Fruit fly (Drosophila melanogaster) whole organism, wandering third instar larva: Measurements from ENCODE around the gene Gyc76C.

ENCODE experiments used
- Abd-B ChIP-seq: fragments of >200 bp; optimal IDR thresholded peaks from 2 replicates; lab custom pipeline; 2017; ENCODE audit warnings: missing biosample characterization, missing genetic modification characterization
- Hr78 ChIP-seq: fragments of >200 bp; optimal IDR thresholded peaks from 2 replicates; lab custom pipeline; 2017; ENCODE audit warnings: missing biosample characterization, missing genetic modification characterization
- Myc ChIP-seq: fragments of >200 bp; optimal IDR thresholded peaks from 2 replicates; lab custom pipeline; 2017
- jim ChIP-seq: fragments of 175-275, 200-325 bp; sonication (Bioruptor generic); optimal IDR thresholded peaks from 2 replicates; lab custom pipeline; 2016; ENCODE audit warnings: missing biosample characterization, mild to moderate bottlenecking, missing genetic modification characterization
- sv ChIP-seq: fragments of 200-800 bp; sonication (Bioruptor generic); optimal IDR thresholded peaks from 3 replicates; lab custom pipeline; 2016; ENCODE audit warnings: missing biosample characterization, missing genetic modification characterization

DNA sequence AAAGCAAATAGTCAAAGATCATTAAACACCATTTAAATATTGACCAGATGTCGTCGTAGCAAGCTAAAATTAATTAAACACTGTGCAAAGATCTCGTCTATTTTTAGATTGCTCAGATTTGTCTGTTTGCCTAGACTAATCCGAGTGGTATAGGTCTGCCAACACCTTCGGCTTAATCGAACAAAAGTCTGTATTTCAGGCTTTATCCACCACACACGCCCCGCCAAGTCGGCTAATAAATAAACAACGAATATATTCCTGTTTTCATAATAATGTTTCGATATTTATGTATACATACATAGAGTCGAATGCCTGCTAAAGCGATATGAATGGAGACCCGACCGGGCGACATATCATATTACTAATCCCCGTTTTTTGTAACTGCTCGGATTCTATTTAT, 14.8 kb downstream of the Gyc76C start:
- TF ChIP-seq Myc (lab: Kevin White, UChicago) = no peak
- TF ChIP-seq jim (GFP tag; lab: Kevin White, UChicago) = no peak
- TF ChIP-seq Hr78 = no peak
- TF ChIP-seq sv = no peak
- no peak for TF ChIP-seq Abd-B
